Fruit fly (Drosophila melanogaster) whole organism, prepupa: Measurements from ENCODE around the gene CG9662.

ENCODE experiments used
- CG10631 ChIP-seq: fragments of 200-800 bp; sonication (Bioruptor generic); optimal IDR thresholded peaks from 2 replicates; lab custom pipeline; 2016; ENCODE audit warnings: missing biosample characterization, missing genetic modification characterization
- CG11294 ChIP-seq: fragments of 200-800 bp; sonication (Bioruptor generic); IDR thresholded peaks from 2 replicates; pipeline ENCODE4 v1.3.6; 2022; ENCODE audit warnings: missing biosample characterization, missing genetic modification characterization
- CG11762 ChIP-seq: fragments of 200-800 bp; sonication (Bioruptor generic); optimal IDR thresholded peaks from 3 replicates; lab custom pipeline; 2016; ENCODE audit warnings: missing biosample characterization, missing genetic modification characterization; ENCODE audit not compliant: insufficient read depth
- CG16779 ChIP-seq: fragments of 200-800 bp; sonication (Bioruptor generic); optimal IDR thresholded peaks from 3 replicates; lab custom pipeline; 2017; ENCODE audit warnings: missing biosample characterization, mild to moderate bottlenecking, missing genetic modification characterization
- CG3032 ChIP-seq: fragments of 200-800 bp; optimal IDR thresholded peaks from 2 replicates; lab custom pipeline; 2019; ENCODE audit warnings: missing biosample characterization, mild to moderate bottlenecking, missing genetic modification characterization, moderate library complexity
- CG31627 ChIP-seq: fragments of 200-800 bp; sonication (Bioruptor generic); optimal IDR thresholded peaks from 3 replicates; lab custom pipeline; 2016; ENCODE audit warnings: missing biosample characterization, missing genetic modification characterization
- CG34406 ChIP-seq: fragments of 200-800 bp; sonication (Bioruptor generic); optimal IDR thresholded peaks from 3 replicates; lab custom pipeline; 2016; ENCODE audit warnings: missing biosample characterization, missing genetic modification characterization
- CG4318 ChIP-seq: fragments of 200-800 bp; sonication (Bioruptor generic); optimal IDR thresholded peaks from 3 replicates; lab custom pipeline; 2017; ENCODE audit warnings: missing biosample characterization, mild to moderate bottlenecking, missing genetic modification characterization
- CG6163 ChIP-seq: fragments of 200-800 bp; sonication (Bioruptor generic); IDR thresholded peaks from 3 replicates; pipeline ENCODE4 v1.3.6; 2022; ENCODE audit warnings: missing biosample characterization, missing genetic modification characterization
- CG6792 ChIP-seq: fragments of 200-800 bp; sonication (Bioruptor generic); optimal IDR thresholded peaks from 3 replicates; lab custom pipeline; 2016; ENCODE audit warnings: missing biosample characterization, missing genetic modification characterization
- CG6808 ChIP-seq: fragments of 200-800 bp; sonication (Bioruptor generic); optimal IDR thresholded peaks from 3 replicates; lab custom pipeline; 2017; ENCODE audit warnings: missing biosample characterization, missing genetic modification characterization, mild to moderate bottlenecking, moderate library complexity, missing genetic modification reagents
- CG7368 ChIP-seq: fragments of 200-800 bp; sonication (Bioruptor generic); optimal IDR thresholded peaks from 3 replicates; lab custom pipeline; 2016; ENCODE audit warnings: missing biosample characterization, missing genetic modification characterization
- CG8119 ChIP-seq: fragments of 200-800 bp; sonication (Bioruptor generic); IDR thresholded peaks from 3 replicates; pipeline ENCODE4 v1.3.6; 2022; ENCODE audit warnings: missing biosample characterization, missing genetic modification characterization
- CG8319 ChIP-seq: fragments of 200-800 bp; sonication (Bioruptor generic); optimal IDR thresholded peaks from 3 replicates; lab custom pipeline; 2016; ENCODE audit warnings: missing biosample characterization, missing genetic modification characterization
- CG8632 ChIP-seq: fragments of 200-800 bp; sonication (Bioruptor generic); optimal IDR thresholded peaks from 3 replicates; lab custom pipeline; 2016; ENCODE audit warnings: missing biosample characterization, missing genetic modification characterization
- CG9139 ChIP-seq: fragments of 200-800 bp; sonication (Bioruptor generic); optimal IDR thresholded peaks from 3 replicates; lab custom pipeline; 2017; ENCODE audit warnings: missing biosample characterization, mild to moderate bottlenecking, missing genetic modification characterization
- Eip75B ChIP-seq: fragments of 200-800 bp; sonication (Bioruptor generic); optimal IDR thresholded peaks from 3 replicates; lab custom pipeline; 2016; ENCODE audit warnings: missing biosample characterization, missing genetic modification characterization
- Eip93F ChIP-seq: fragments of 200-800 bp; sonication (Bioruptor generic); optimal IDR thresholded peaks from 2 replicates; lab custom pipeline; 2016; ENCODE audit warnings: missing biosample characterization, mild to moderate bottlenecking, missing genetic modification characterization
- Ets96B ChIP-seq: fragments of 200-800 bp; optimal IDR thresholded peaks from 2 replicates; lab custom pipeline; 2019; ENCODE audit warnings: missing biosample characterization, mild to moderate bottlenecking, missing genetic modification characterization, moderate library complexity
- Hr38 ChIP-seq: sonication (Bioruptor generic); optimal IDR thresholded peaks from 2 replicates; lab custom pipeline; 2016; ENCODE audit warnings: missing biosample characterization, missing genetic modification characterization
- Hr4 ChIP-seq: fragments of 200-800 bp; sonication (Bioruptor generic); optimal IDR thresholded peaks from 3 replicates; lab custom pipeline; 2016; ENCODE audit warnings: missing biosample characterization, missing genetic modification characterization
- Lpt ChIP-seq: fragments of 200-800 bp; sonication (Bioruptor generic); optimal IDR thresholded peaks from 3 replicates; lab custom pipeline; 2016; ENCODE audit warnings: missing biosample characterization, missing genetic modification characterization
- OdsH ChIP-seq: fragments of 200-800 bp; sonication (Bioruptor generic); optimal IDR thresholded peaks from 3 replicates; lab custom pipeline; 2016; ENCODE audit warnings: missing biosample characterization, missing genetic modification characterization
- Smox ChIP-seq: fragments of 200-800 bp; sonication (Bioruptor generic); optimal IDR thresholded peaks from 3 replicates; lab custom pipeline; 2016; ENCODE audit warnings: missing biosample characterization, missing genetic modification characterization
- Sox102F ChIP-seq: fragments of 200-800 bp; sonication (Bioruptor generic); optimal IDR thresholded peaks from 2 replicates; lab custom pipeline; 2016; ENCODE audit warnings: missing biosample characterization, mild to moderate bottlenecking, missing genetic modification characterization
- Sox15 ChIP-seq: fragments of 200-800 bp; sonication (Bioruptor generic); optimal IDR thresholded peaks from 3 replicates; lab custom pipeline; 2016; ENCODE audit warnings: missing biosample characterization, missing genetic modification characterization
- acj6 ChIP-seq: fragments of 200-800 bp; sonication (Bioruptor generic); optimal IDR thresholded peaks from 3 replicates; lab custom pipeline; 2016; ENCODE audit warnings: missing biosample characterization, missing genetic modification characterization
- dsx ChIP-seq: fragments of 200-800 bp; optimal IDR thresholded peaks from 3 replicates; lab custom pipeline; 2019; ENCODE audit warnings: missing biosample characterization, mild to moderate bottlenecking, missing genetic modification characterization, moderate library complexity; ENCODE audit not compliant: poor library complexity, severe bottlenecking
- esn ChIP-seq: fragments of 200-800 bp; sonication (Bioruptor generic); optimal IDR thresholded peaks from 2 replicates; lab custom pipeline; 2016; ENCODE audit warnings: missing biosample characterization, mild to moderate bottlenecking, missing genetic modification characterization, moderate library complexity
- fd59A ChIP-seq: fragments of 200-800 bp; sonication (Bioruptor generic); optimal IDR thresholded peaks from 2 replicates; lab custom pipeline; 2017; ENCODE audit warnings: missing biosample characterization, mild to moderate bottlenecking, missing genetic modification characterization, missing genetic modification reagents
- fd85E ChIP-seq: fragments of 200-800 bp; sonication (Bioruptor generic); optimal IDR thresholded peaks from 3 replicates; lab custom pipeline; 2016; ENCODE audit warnings: missing biosample characterization, missing genetic modification characterization
- fkh ChIP-seq: fragments of 200-800 bp; sonication (Bioruptor generic); optimal IDR thresholded peaks from 3 replicates; lab custom pipeline; 2017; ENCODE audit warnings: missing biosample characterization, mild to moderate bottlenecking, missing genetic modification characterization, moderate library complexity
- lz ChIP-seq: fragments of 200-800 bp; sonication (Bioruptor generic); optimal IDR thresholded peaks from 3 replicates; lab custom pipeline; 2016; ENCODE audit warnings: missing biosample characterization, missing genetic modification characterization
- net ChIP-seq: fragments of 200-800 bp; sonication (Bioruptor generic); optimal IDR thresholded peaks from 3 replicates; lab custom pipeline; 2016; ENCODE audit warnings: missing biosample characterization, missing genetic modification characterization
- pdm3 ChIP-seq: fragments of 200-800 bp; sonication (Bioruptor generic); optimal IDR thresholded peaks from 3 replicates; lab custom pipeline; 2016; ENCODE audit warnings: missing biosample characterization, missing genetic modification characterization
- salr ChIP-seq, 2 experiments: fragments of 200-800 bp; sonication (Bioruptor generic); optimal IDR thresholded peaks; 3 replicates each; lab custom pipeline; 2016 to 2018; ENCODE audit warnings: missing biosample characterization in 2 of 2, missing genetic modification characterization in 2 of 2, mild to moderate bottlenecking in 1 of 2
- spab ChIP-seq: fragments of 200-800 bp; sonication (Bioruptor generic); optimal IDR thresholded peaks from 2 replicates; lab custom pipeline; 2017; ENCODE audit warnings: missing biosample characterization, mild to moderate bottlenecking, missing genetic modification characterization, missing genetic modification reagents
- ss ChIP-seq, 2 experiments: fragments of 200-800 bp; sonication (Bioruptor generic); optimal IDR thresholded peaks; 2 replicates in 1 of 2; 3 replicates in 1 of 2; lab custom pipeline; 2017 to 2018; ENCODE audit warnings: mild to moderate bottlenecking in 2 of 2, missing biosample characterization in 2 of 2, missing genetic modification characterization in 2 of 2, moderate library complexity in 1 of 2
- svp ChIP-seq: fragments of 200-800 bp; sonication (Bioruptor generic); peaks from one replicate; lab custom pipeline; 2016; ENCODE audit warnings: missing biosample characterization, missing genetic modification characterization
- vri ChIP-seq: fragments of 200-800 bp; sonication (Bioruptor generic); optimal IDR thresholded peaks from 3 replicates; lab custom pipeline; 2016; ENCODE audit warnings: missing biosample characterization, mild to moderate bottlenecking, missing genetic modification characterization

Gene CG9662

dm6 chr2L:3366043-3366679, 10.4 kb downstream of the CG9662 start:
- TF ChIP-seq CG6808 (GFP tag; lab: Kevin White, UChicago) (no peak), CG6163 (GFP tag; lab: Robert Waterston, UW) (no peak), spab (GFP tag; lab: Kevin White, UChicago) (no peak), vri (peak; percentile 35), acj6 (GFP tag; lab: Kevin White, UChicago) (no peak), CG11762 (GFP tag; lab: Kevin White, UChicago) (no peak), CG8319 (no peak), Smox (GFP tag; lab: Kevin White, UChicago) (no peak), CG3032 (tag; lab: Kevin White, UChicago) (no peak), net (GFP tag; lab: Kevin White, UChicago) (no peak), pdm3 (no peak), OdsH (no peak), fkh (GFP tag; lab: Kevin White, UChicago) (peak; percentile 64)

dm6 chr2L:3361821-3362220, 14.7 kb downstream of the CG9662 start:
- TF ChIP-seq CG6163 (GFP tag; lab: Robert Waterston, UW) (no peak), Eip75B (GFP tag; lab: Kevin White, UChicago) (no peak), net (GFP tag; lab: Kevin White, UChicago) (no peak), Sox102F (GFP tag; lab: Kevin White, UChicago) (no peak), Ets96B (tag; lab: Kevin White, UChicago) (no peak), CG10631 (GFP tag; lab: Kevin White, UChicago) (no peak), fkh (GFP tag; lab: Kevin White, UChicago) (no peak), Eip93F (no peak), CG8119 (GFP tag; lab: Robert Waterston, UW) (no peak), CG7368 (GFP tag; lab: Kevin White, UChicago) (no peak)

dm6 chr2L:3356790-3357696, 19.5 kb downstream of the CG9662 start, which contains the start of gene CG8838:
Gene CG8838 (plus strand): TSS chr2L:3357646.
- TF ChIP-seq svp (peak; percentile 83), Hr38 (GFP tag; lab: Kevin White, UChicago) (no peak), CG11294 (GFP tag; lab: Robert Waterston, UW) (no peak), Eip93F (peak; percentile 92), vri (peak; percentile 6)
- TF ChIP-seq, all 60 proteins: peak for 3

dm6 chr2L:3356193-3356645, 20.3 kb downstream of the CG9662 start:
- no peak for TF ChIP-seq vri
- TF ChIP-seq dsx (GFP tag; lab: Kevin White, UChicago) = peak; percentile 94
- peak; percentile 95 for TF ChIP-seq CG9139
- TF ChIP-seq CG8319 = peak; percentile 4
- peak; percentile 56; the same call in 1 of the 3 replicates for TF ChIP-seq CG8119 (GFP tag; lab: Robert Waterston, UW)
- peak; percentile 21 for TF ChIP-seq acj6 (GFP tag; lab: Kevin White, UChicago)
- peak; percentile 31 for TF ChIP-seq CG6792 (GFP tag; lab: Kevin White, UChicago)
- peak; percentile 73 for TF ChIP-seq net (GFP tag; lab: Kevin White, UChicago)
- no peak for TF ChIP-seq CG34406
- peak; percentile 53 for TF ChIP-seq Hr4 (GFP tag; lab: Kevin White, UChicago)
- peak; percentile 23 for TF ChIP-seq svp
- peak; percentile 80 for TF ChIP-seq spab (GFP tag; lab: Kevin White, UChicago)
- peak; percentile 69 for TF ChIP-seq CG16779 (tag; lab: Kevin White, UChicago)
- TF ChIP-seq Sox102F (GFP tag; lab: Kevin White, UChicago) = no peak
- no peak for TF ChIP-seq esn (GFP tag; lab: Kevin White, UChicago)
- TF ChIP-seq Sox15 (GFP tag; lab: Kevin White, UChicago) = no peak
- TF ChIP-seq lz (GFP tag; lab: Kevin White, UChicago) = peak; percentile 7
- no peak for TF ChIP-seq OdsH
- TF ChIP-seq ss (GFP tag; optimal IDR thresholded peaks at IDR 0.05; lab: Kevin White, UChicago) = peak; percentile 98 to 99
- no peak for TF ChIP-seq CG31627 (GFP tag; lab: Kevin White, UChicago)
- peak; percentile 78 for TF ChIP-seq CG3032 (tag; lab: Kevin White, UChicago)
- peak; percentile 47 for TF ChIP-seq fd59A (GFP tag; lab: Kevin White, UChicago)
- peak; percentile 35 for TF ChIP-seq CG8632 (GFP tag; lab: Kevin White, UChicago)
- TF ChIP-seq CG11762 (GFP tag; lab: Kevin White, UChicago) = peak; percentile 58
- TF ChIP-seq fd85E = no peak
- TF ChIP-seq CG4318 (GFP tag; lab: Kevin White, UChicago) = peak; percentile 35
- TF ChIP-seq Lpt = peak; percentile 61
- TF ChIP-seq CG7368 (GFP tag; lab: Kevin White, UChicago) = no peak
- TF ChIP-seq salr (GFP tag; optimal IDR thresholded peaks at IDR 0.05; lab: Kevin White, UChicago) = peak; percentile 51 to 56
